Fruit fly (Drosophila melanogaster) whole organism: ENCODE data around the gene Lip1.

Experiments
- CG8478 ChIP-seq: fragments of >200 bp; optimal IDR thresholded peaks from 2 replicates; lab custom pipeline; 2018; ENCODE audit warnings: inconsistent platforms
- Dll ChIP-seq: fragments of >200 bp; optimal IDR thresholded peaks from 2 replicates; lab custom pipeline; 2017
- EcR ChIP-seq, 2 experiments: fragments of >200 bp; optimal IDR thresholded peaks; 2 replicates each; lab custom pipeline; 2017; ENCODE audit warnings: missing biosample characterization in 2 of 2, missing genetic modification characterization in 2 of 2, missing genetic modification reagents in 2 of 2
- pan ChIP-seq: fragments of >200 bp; optimal IDR thresholded peaks from 2 replicates; lab custom pipeline; 2017
- psq ChIP-seq: fragments of >200 bp; optimal IDR thresholded peaks from 2 replicates; lab custom pipeline; 2017
- usp ChIP-seq: fragments of >200 bp; optimal IDR thresholded peaks from 2 replicates; lab custom pipeline; 2017; ENCODE audit warnings: missing biosample characterization, missing genetic modification characterization, mixed read lengths

Lip1 gene

DNA sequence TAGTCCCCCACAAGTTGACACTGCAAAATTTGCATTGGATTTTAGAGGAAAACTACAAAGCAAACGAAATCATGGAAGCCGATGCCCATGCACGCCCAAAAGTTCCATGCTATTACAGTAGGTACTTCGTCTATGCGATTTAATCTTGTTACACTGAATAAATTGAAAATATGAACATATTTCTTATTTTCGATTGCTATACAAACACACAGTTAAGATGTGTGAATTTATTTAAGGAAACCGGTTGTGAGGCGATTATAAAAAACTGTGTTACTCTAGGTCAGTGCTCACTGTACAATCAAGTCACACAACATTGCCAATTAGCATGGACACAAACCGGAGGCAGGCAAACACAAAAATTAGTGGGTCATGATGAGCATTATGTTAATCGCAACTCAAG, 35.7 kb downstream of the Lip1 start:
- TF ChIP-seq pan (no peak), psq (lab: Kevin White, UChicago) (no peak), Dll (lab: Kevin White, UChicago) (no peak), usp (no peak), CG8478 (lab: Kevin White, UChicago) (no peak), EcR (GFP tag; optimal IDR thresholded peaks at IDR 0.05; lab: Kevin White, UChicago) (no peak)

- TF ChIP-seq pan = no peak
- no peak for TF ChIP-seq EcR (GFP tag; optimal IDR thresholded peaks at IDR 0.05; lab: Kevin White, UChicago)
- TF ChIP-seq usp = no peak
- no peak for TF ChIP-seq psq (lab: Kevin White, UChicago)
- no peak for TF ChIP-seq CG8478 (lab: Kevin White, UChicago)
- no peak for TF ChIP-seq Dll (lab: Kevin White, UChicago)
These were observed 39.7 kb downstream of the Lip1 start, which contains the start of gene CG31871 for dm6 chr2L:10661490-10662240. TSS of gene CG31871 (plus strand) at chr2L:10662081.

DNA sequence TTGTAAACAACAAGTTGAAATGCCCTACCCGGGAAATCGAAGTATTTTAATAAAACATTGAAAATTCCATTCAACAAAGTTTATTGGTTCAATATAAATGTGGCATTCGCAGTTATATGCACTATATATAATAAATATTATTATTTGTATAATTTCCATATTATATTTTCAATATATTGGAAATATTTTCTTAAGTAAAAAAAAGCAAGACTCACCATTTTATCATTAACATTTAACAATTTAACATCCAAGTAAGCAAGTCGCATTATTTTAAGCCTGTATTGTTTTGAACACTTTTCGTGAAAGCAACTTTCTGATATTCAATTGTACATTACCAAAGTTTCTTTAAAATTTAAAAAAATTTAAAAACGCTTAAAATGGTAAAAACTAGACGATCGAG, 43.4 kb downstream of the Lip1 start, which contains the start of gene CG45690:
Gene CG45690 (plus strand): TSS at position 301 of the 400 bp plus-strand sequence.
- no peak for TF ChIP-seq Dll (lab: Kevin White, UChicago)
- TF ChIP-seq usp = no peak
- TF ChIP-seq CG8478 (lab: Kevin White, UChicago) = no peak
- no peak for TF ChIP-seq EcR (GFP tag; optimal IDR thresholded peaks at IDR 0.05; lab: Kevin White, UChicago)
- TF ChIP-seq pan = no peak
- no peak for TF ChIP-seq psq (lab: Kevin White, UChicago)

- no peak for TF ChIP-seq CG8478 (lab: Kevin White, UChicago)
- TF ChIP-seq EcR (GFP tag; optimal IDR thresholded peaks at IDR 0.05; lab: Kevin White, UChicago) = no peak
- no peak for TF ChIP-seq pan
- TF ChIP-seq usp = no peak
- no peak for TF ChIP-seq Dll (lab: Kevin White, UChicago)
- no peak for TF ChIP-seq psq (lab: Kevin White, UChicago)
These were observed 46.8 kb downstream of the Lip1 start for dm6 chr2L:10654520-10654919.

dm6 chr2L:10651313-10651712, 50.0 kb downstream of the Lip1 start, which contains the start of gene dbf:
TSS of gene dbf (plus strand) at chr2L:10651613.
- no peak for TF ChIP-seq usp
- no peak for TF ChIP-seq Dll (lab: Kevin White, UChicago)
- TF ChIP-seq psq (lab: Kevin White, UChicago) = no peak
